Worm (Caenorhabditis elegans) whole organism, L1 larva: ENCODE data around the gene acer-1.

Experiments used
- C04F5.9 ChIP-seq: sonication (generic microtip); optimal IDR thresholded peaks from 2 replicates; lab custom pipeline; 2016; ENCODE audit warnings: missing genetic modification characterization, missing compliant biosample characterization
- F16B12.6 ChIP-seq: fragments of 150-350 bp; optimal IDR thresholded peaks from 2 replicates; lab custom pipeline; 2014; ENCODE audit warnings: missing biosample characterization, missing genetic modification characterization
- aha-1 ChIP-seq: fragments of 150-350 bp; optimal IDR thresholded peaks from 2 replicates; lab custom pipeline; 2014; ENCODE audit warnings: missing biosample characterization, missing genetic modification characterization
- blmp-1 ChIP-seq: fragments of 150-350 bp; optimal IDR thresholded peaks from 2 replicates; lab custom pipeline; 2014; ENCODE audit warnings: missing biosample characterization, missing genetic modification characterization
- ceh-8 ChIP-seq: fragments of 200-800 bp; sonication (Bioruptor generic); optimal IDR thresholded peaks from 2 replicates; lab custom pipeline; 2018; ENCODE audit warnings: mild to moderate bottlenecking, missing genetic modification characterization, moderate library complexity, missing compliant biosample characterization
- ceh-82 ChIP-seq, 3 experiments: fragments of 150-350 bp in 1 of 3; sonication (generic microtip) in 2 of 3; optimal IDR thresholded peaks; 2 replicates each; lab custom pipeline; 2014 to 2017; ENCODE audit warnings: missing biosample characterization in 3 of 3, missing genetic modification characterization in 3 of 3
- dpl-1 ChIP-seq, 3 experiments: fragments of 150-350 bp in 2 of 3; sonication (generic microtip) in 1 of 3; optimal IDR thresholded peaks; 2 replicates each; lab custom pipeline; 2014 to 2017; ENCODE audit warnings: missing biosample characterization in 3 of 3, missing genetic modification characterization in 3 of 3, missing genetic modification reagents in 3 of 3
- dsc-1 ChIP-seq: sonication (generic microtip); optimal IDR thresholded peaks from 2 replicates; lab custom pipeline; 2016; ENCODE audit warnings: mild to moderate bottlenecking, missing genetic modification characterization, missing compliant biosample characterization
- efl-1 ChIP-seq, 4 experiments: fragments of 150-350 bp; optimal IDR thresholded peaks in 3 of 4; peaks in 1 of 4; 1 replicate in 1 of 4; 2 replicates in 3 of 4; lab custom pipeline; 2014; ENCODE audit warnings: missing biosample characterization in 2 of 4, missing genetic modification characterization in 2 of 4, missing genetic modification reagents in 2 of 4
- egl-27 ChIP-seq, 2 experiments: fragments of 150-350 bp in 1 of 2; sonication (generic microtip); optimal IDR thresholded peaks; 3 replicates each; lab custom pipeline; 2017 to 2018; ENCODE audit warnings: missing biosample characterization in 2 of 2, missing genetic modification characterization in 2 of 2, missing genetic modification reagents in 2 of 2
- elt-3 ChIP-seq, 6 experiments: fragments of 150-350 bp in 1 of 6; sonication (generic microtip); optimal IDR thresholded peaks; 2 replicates each; lab custom pipeline; 2017 to 2018; ENCODE audit warnings: missing biosample characterization in 6 of 6, missing genetic modification characterization in 6 of 6, inconsistent platforms in 1 of 6
- fkh-8 ChIP-seq: sonication (generic microtip); optimal IDR thresholded peaks from 2 replicates; lab custom pipeline; 2016; ENCODE audit warnings: mild to moderate bottlenecking, missing genetic modification characterization, missing compliant biosample characterization
- fos-1 ChIP-seq: fragments of 150-350 bp; optimal IDR thresholded peaks from 2 replicates; lab custom pipeline; 2014; ENCODE audit warnings: missing biosample characterization, missing genetic modification characterization
- irx-1 ChIP-seq: sonication (generic microtip); optimal IDR thresholded peaks from 2 replicates; lab custom pipeline; 2016; ENCODE audit warnings: missing genetic modification characterization, missing compliant biosample characterization
- isw-1 ChIP-seq: fragments of 200-800 bp; sonication (Bioruptor generic); IDR thresholded peaks from 2 replicates; pipeline ENCODE4 v1.3.6; 2022; ENCODE audit warnings: missing genetic modification characterization, missing compliant biosample characterization
- jun-1 ChIP-seq: fragments of 150-350 bp; optimal IDR thresholded peaks from 2 replicates; lab custom pipeline; 2014; ENCODE audit warnings: missing biosample characterization, missing genetic modification reagents, missing genetic modification characterization
- lin-15B ChIP-seq: fragments of 150-350 bp; sonication (generic microtip); optimal IDR thresholded peaks from 3 replicates; lab custom pipeline; 2014; ENCODE audit warnings: missing biosample characterization, missing genetic modification characterization
- lin-35 ChIP-seq, 2 experiments: fragments of 150-350 bp; optimal IDR thresholded peaks; 2 replicates each; lab custom pipeline; 2014; ENCODE audit warnings: missing biosample characterization in 2 of 2, missing genetic modification characterization in 2 of 2, missing genetic modification reagents in 2 of 2
- lin-39 ChIP-seq: fragments of 150-350 bp; optimal IDR thresholded peaks from 2 replicates; lab custom pipeline; 2014; ENCODE audit warnings: missing biosample characterization, missing genetic modification reagents, missing genetic modification characterization
- lir-3 ChIP-seq: sonication (generic microtip); optimal IDR thresholded peaks from 2 replicates; lab custom pipeline; 2016; ENCODE audit warnings: mild to moderate bottlenecking, missing genetic modification characterization, moderate library complexity, missing compliant biosample characterization; ENCODE audit not compliant: poor library complexity
- lsy-2 ChIP-seq, 2 experiments: fragments of 150-350 bp; optimal IDR thresholded peaks; 2 replicates each; lab custom pipeline; 2014; ENCODE audit warnings: missing biosample characterization in 2 of 2, missing genetic modification characterization in 2 of 2
- mdl-1 ChIP-seq, 2 experiments: fragments of 150-350 bp; optimal IDR thresholded peaks; 2 replicates each; lab custom pipeline; 2014 to 2017; ENCODE audit warnings: missing biosample characterization in 2 of 2, missing genetic modification characterization in 2 of 2, inconsistent platforms in 1 of 2
- mep-1 ChIP-seq: fragments of 150-350 bp; optimal IDR thresholded peaks from 2 replicates; lab custom pipeline; 2014; ENCODE audit warnings: missing biosample characterization, missing genetic modification characterization
- nhr-19 ChIP-seq: fragments of 200-800 bp; sonication (Bioruptor generic); conservative IDR thresholded peaks from 2 replicates; pipeline ENCODE4 v1.3.6; 2022; ENCODE audit warnings: missing genetic modification characterization, missing compliant biosample characterization
- nhr-20 ChIP-seq: sonication (generic microtip); optimal IDR thresholded peaks from 2 replicates; lab custom pipeline; 2016; ENCODE audit warnings: mild to moderate bottlenecking, missing genetic modification characterization, missing compliant biosample characterization
- nhr-47 ChIP-seq: sonication (generic microtip); optimal IDR thresholded peaks from 2 replicates; lab custom pipeline; 2016; ENCODE audit warnings: mild to moderate bottlenecking, missing genetic modification characterization, moderate library complexity, missing compliant biosample characterization
- nhr-71 ChIP-seq: sonication (generic microtip); optimal IDR thresholded peaks from 2 replicates; lab custom pipeline; 2016; ENCODE audit warnings: mild to moderate bottlenecking, missing genetic modification characterization, moderate library complexity, missing compliant biosample characterization
- nhr-85 ChIP-seq: sonication (generic microtip); peaks from one replicate; lab custom pipeline; 2016; ENCODE audit warnings: missing genetic modification characterization, inconsistent platforms, missing compliant biosample characterization
- nhr-90 ChIP-seq: sonication (generic microtip); optimal IDR thresholded peaks from 2 replicates; lab custom pipeline; 2016; ENCODE audit warnings: mild to moderate bottlenecking, missing genetic modification characterization, missing compliant biosample characterization; ENCODE audit not compliant: poor library complexity
- pag-3 ChIP-seq: sonication (generic microtip); optimal IDR thresholded peaks from 2 replicates; lab custom pipeline; 2017; ENCODE audit warnings: missing genetic modification characterization, mild to moderate bottlenecking, missing compliant biosample characterization, antibody characterized with exemption, borderline replicate concordance; ENCODE audit not compliant: insufficient read depth
- rnt-1 ChIP-seq: sonication (generic microtip); optimal IDR thresholded peaks from 2 replicates; lab custom pipeline; 2016; ENCODE audit warnings: mild to moderate bottlenecking, missing genetic modification characterization, moderate library complexity, missing compliant biosample characterization
- snu-23 ChIP-seq: sonication (generic microtip); optimal IDR thresholded peaks from 2 replicates; lab custom pipeline; 2016; ENCODE audit warnings: missing genetic modification characterization, missing compliant biosample characterization
- sox-4 ChIP-seq: sonication (generic microtip); optimal IDR thresholded peaks from 2 replicates; lab custom pipeline; 2016; ENCODE audit warnings: missing genetic modification characterization, missing compliant biosample characterization
- sup-37 ChIP-seq: fragments of 200-800 bp; sonication (Bioruptor generic); optimal IDR thresholded peaks from 2 replicates; lab custom pipeline; 2018; ENCODE audit warnings: mild to moderate bottlenecking, missing genetic modification characterization, missing compliant biosample characterization
- swsn-7 ChIP-seq: sonication (generic microtip); optimal IDR thresholded peaks from 2 replicates; lab custom pipeline; 2016; ENCODE audit warnings: missing genetic modification characterization, missing compliant biosample characterization
- unc-30 ChIP-seq: sonication (generic microtip); optimal IDR thresholded peaks from 2 replicates; lab custom pipeline; 2017; ENCODE audit warnings: missing biosample characterization, missing genetic modification characterization
- xbp-1 ChIP-seq: sonication (generic microtip); optimal IDR thresholded peaks from 2 replicates; lab custom pipeline; 2016; ENCODE audit warnings: missing genetic modification characterization, missing compliant biosample characterization
- zag-1 ChIP-seq: fragments of 150-350 bp; optimal IDR thresholded peaks from 2 replicates; lab custom pipeline; 2014; ENCODE audit warnings: missing biosample characterization, missing genetic modification characterization

acer-1 gene

ce11 chrII:6900708-6901107 lies 10.5 kb upstream of the acer-1 start:
- TF ChIP-seq jun-1 (tag; lab: Kevin White, UChicago) (no peak), sup-37 (GFP tag; lab: Kevin White, UChicago) (no peak), dsc-1 (tag; lab: Kevin White, UChicago) (no peak), lin-39 (no peak), egl-27 (tag; optimal IDR thresholded peaks at IDR 0.05; lab: Kevin White, UChicago) (no peak), swsn-7 (no peak), fos-1 (no peak), nhr-20 (tag; lab: Kevin White, UChicago) (no peak), lin-15B (tag; lab: Kevin White, UChicago) (no peak), unc-30 (tag; lab: Kevin White, UChicago) (no peak), irx-1 (tag; lab: Kevin White, UChicago) (no peak), C04F5.9 (tag; lab: Kevin White, UChicago) (no peak), ceh-82 (tag; optimal IDR thresholded peaks at IDR 0.05; lab: Kevin White, UChicago) (no peak), rnt-1 (tag; lab: Kevin White, UChicago) (no peak)
- TF ChIP-seq, all 84 proteins: peak for 0

- no peak for TF ChIP-seq pag-3 (tag; lab: Kevin White, UChicago)
- peak; percentile 48 for TF ChIP-seq nhr-47 (tag; lab: Kevin White, UChicago)
- TF ChIP-seq blmp-1 (tag; lab: Kevin White, UChicago) = peak; percentile 42
- TF ChIP-seq lsy-2 (tag; optimal IDR thresholded peaks at IDR 0.05; lab: Kevin White, UChicago) = peak in 1 of 2 experiments; percentile 47
- no peak for TF ChIP-seq ceh-8 (GFP tag; lab: Kevin White, UChicago)
- peak in 2 of 3 experiments; percentile 30 to 54 for TF ChIP-seq dpl-1 (GFP tag; optimal IDR thresholded peaks at IDR 0.05; lab: Kevin White, UChicago)
- TF ChIP-seq zag-1 (tag; lab: Kevin White, UChicago) = no peak
- peak in 1 of 2 experiments; percentile 26 for TF ChIP-seq mdl-1 (tag; optimal IDR thresholded peaks at IDR 0.05; lab: Kevin White, UChicago)
- TF ChIP-seq nhr-85 = peak; percentile 26
- TF ChIP-seq dsc-1 (tag; lab: Kevin White, UChicago) = peak; percentile 48
- peak; percentile 47 for TF ChIP-seq rnt-1 (tag; lab: Kevin White, UChicago)
- TF ChIP-seq irx-1 (tag; lab: Kevin White, UChicago) = peak; percentile 27
- TF ChIP-seq nhr-19 (GFP tag; lab: Robert Waterston, UW) = peak; percentile 30; the same call in 1 of the 2 replicates
- peak; percentile 52 for TF ChIP-seq snu-23 (GFP tag; lab: Kevin White, UChicago)
- TF ChIP-seq lin-35 (GFP tag; optimal IDR thresholded peaks at IDR 0.05; lab: Kevin White, UChicago) = peak in 1 of 2 experiments; percentile 74
- peak; percentile 28 for TF ChIP-seq xbp-1
- peak; percentile 58 for TF ChIP-seq nhr-71
- peak; percentile 35 for TF ChIP-seq sox-4
- peak; percentile 34 for TF ChIP-seq nhr-20 (tag; lab: Kevin White, UChicago)
- TF ChIP-seq nhr-90 (tag; lab: Kevin White, UChicago) = peak; percentile 54
- no peak for TF ChIP-seq aha-1 (tag; lab: Kevin White, UChicago)
- no peak for TF ChIP-seq fkh-8
- TF ChIP-seq swsn-7 = peak; percentile 31
- TF ChIP-seq efl-1 (optimal IDR thresholded peaks at IDR 0.05; lab: Kevin White, UChicago) = peak in 1 of 2 experiments; percentile 39
- TF ChIP-seq efl-1 (GFP tag; optimal IDR thresholded peaks at IDR 0.05 in 1 of 2; lab: Kevin White, UChicago) = peak; percentile 56 to 67
- TF ChIP-seq, all 84 proteins: peak for 19
Observed at ce11 chrII:6898017-6898779, 8.0 kb upstream of the acer-1 start, which contains the start of gene hrpl-1. Gene hrpl-1, plus strand, starts transcription at chrII:6898729.

- peak; percentile 5 for TF ChIP-seq mep-1
- no peak for TF ChIP-seq F16B12.6 (tag; lab: Kevin White, UChicago)
- TF ChIP-seq efl-1 (optimal IDR thresholded peaks at IDR 0.05; lab: Kevin White, UChicago) = no peak
- TF ChIP-seq efl-1 (GFP tag; optimal IDR thresholded peaks at IDR 0.05 in 1 of 2; lab: Kevin White, UChicago) = peak in 1 of 2 experiments; percentile 11
- TF ChIP-seq elt-3 (tag; optimal IDR thresholded peaks at IDR 0.05; lab: Kevin White, UChicago) = no peak
- TF ChIP-seq blmp-1 (tag; lab: Kevin White, UChicago) = peak; percentile 19
- no peak for TF ChIP-seq lir-3 (tag; lab: Kevin White, UChicago)
- TF ChIP-seq isw-1 = no peak
Observed at ce11 chrII:6897507-6897906, 7.3 kb upstream of the acer-1 start, which contains the start of gene C44B7.11. Gene C44B7.11, minus strand, starts transcription at chrII:6897540.
